Worm (Caenorhabditis elegans) whole organism, young adult: ENCODE measurements around the gene F36H5.17.
"Not testable (repeated sequence)": the region's sequence is repeated elsewhere in the genome, so short reads cannot be mapped to it uniquely, and the experiment has no call there.

Source experiments
- F23B12.7 ChIP-seq: sonication (generic microtip); optimal IDR thresholded peaks from 2 replicates; lab custom pipeline; 2017; ENCODE audit warnings: missing genetic modification characterization, mild to moderate bottlenecking, missing compliant biosample characterization, antibody characterized with exemption, moderate library complexity; ENCODE audit not compliant: insufficient read depth
- F57C9.4 ChIP-seq: sonication (generic microtip); optimal IDR thresholded peaks from 2 replicates; lab custom pipeline; 2017; ENCODE audit warnings: mild to moderate bottlenecking, missing genetic modification characterization, missing compliant biosample characterization
- ama-1 ChIP-seq, 3 experiments: fragments of 150-350 bp in 1 of 3; sonication (generic microtip) in 2 of 3; optimal IDR thresholded peaks; 2 replicates each; lab custom pipeline; 2014 to 2018; ENCODE audit warnings: missing biosample characterization in 2 of 3, missing genetic modification characterization in 2 of 3, missing genetic modification reagents in 2 of 3
- nfya-2 ChIP-seq: fragments of 200-800 bp; sonication (Bioruptor generic); IDR thresholded peaks from 2 replicates; pipeline ENCODE4 v1.3.6; 2022; ENCODE audit warnings: missing genetic modification reagents, missing genetic modification characterization, missing compliant biosample characterization
- rcor-1 ChIP-seq: fragments of 200-800 bp; sonication (Bioruptor generic); IDR thresholded peaks from 2 replicates; pipeline ENCODE4 v1.3.6; 2022; ENCODE audit warnings: missing genetic modification reagents, missing genetic modification characterization, missing compliant biosample characterization
- somi-1 ChIP-seq: fragments of 200-800 bp; sonication (Bioruptor generic); optimal IDR thresholded peaks from 2 replicates; lab custom pipeline; 2018; ENCODE audit warnings: mild to moderate bottlenecking, missing genetic modification characterization, missing compliant biosample characterization
- zfh-2 ChIP-seq: fragments of 200-800 bp; sonication (Bioruptor generic); conservative IDR thresholded peaks from 2 replicates; pipeline ENCODE4 v1.3.6; 2022; ENCODE audit warnings: missing genetic modification reagents, missing genetic modification characterization, missing compliant biosample characterization

ce11 chrII:1767458-1767857 is 11.5 kb upstream of the F36H5.17 start:
- not testable (repeated sequence) for TF ChIP-seq ama-1 (optimal IDR thresholded peaks at IDR 0.05; lab: Kevin White, UChicago); ama-1 (GFP tag; optimal IDR thresholded peaks at IDR 0.05; lab: Kevin White, UChicago); rcor-1; zfh-2; nfya-2; F23B12.7 (tag; lab: Kevin White, UChicago); somi-1; F57C9.4 (tag; lab: Kevin White, UChicago)
